Fruit fly (Drosophila melanogaster): ENCODE data around the gene CCKLR-17D3.

DNA sequence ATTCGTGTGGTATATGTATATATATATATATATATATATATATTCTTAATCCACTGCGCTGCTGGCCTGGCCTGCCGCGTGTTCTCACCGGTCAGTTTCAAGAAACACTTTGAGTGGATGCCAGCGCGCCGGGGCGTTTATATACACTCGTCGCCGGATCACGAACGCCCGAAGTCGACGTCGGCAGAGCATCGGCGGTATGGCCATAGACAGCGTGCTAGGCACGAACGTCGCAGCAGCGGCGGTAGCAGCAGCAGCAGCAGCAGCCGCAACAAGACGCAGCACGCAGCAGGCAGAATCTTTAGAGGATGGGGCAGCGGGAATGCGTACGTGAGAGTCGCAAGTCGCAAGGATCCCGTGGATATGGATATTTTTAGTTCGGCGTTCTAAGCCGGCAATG, 23.7 kb upstream of the CCKLR-17D3 start, which contains the start of gene bnb:
- TF ChIP-seq CG8478 (optimal IDR thresholded peaks at IDR 0.05): no peak
- no peak for TF ChIP-seq CTCF (optimal IDR thresholded peaks at IDR 0.05)
